Worm (Caenorhabditis elegans): ENCODE data around the gene K02D10.3.

ce11 chrIII:8811111-8811510, 39.4 kb upstream of the K02D10.3 start:
- TF ChIP-seq W03F9.2 (tag; optimal IDR thresholded peaks at IDR 0.05) (no peak), him-1 (tag; optimal IDR thresholded peaks at IDR 0.05) (no peak)

All from whole organism, L4/young adult.